1 worm cellular context compared by ENCODE assay signal in genomic region chrII:5701485-5701884, ce11.
TF ChIP-seq lines count a peak whose summit lies in the region.

No protein-coding gene starts in this region.

TF ChIP-seq in whole organism, L1 larva, 84 proteins besides CTCF, POLR2A, EP300 and RAD21 (continued from another document):
- TF ChIP-seq ceh-82 (tag; optimal IDR thresholded peaks at IDR 0.05; lab: Kevin White, UChicago) (peak; percentile 44 to 80 (median 70)), pax-3 (tag; optimal IDR thresholded peaks at IDR 0.05; lab: Kevin White, UChicago) (no peak), fkh-4 (tag; optimal IDR thresholded peaks at IDR 0.05; lab: Kevin White, UChicago; ENCODE audit: borderline replicate concordance) (no peak)
TF ChIP-seq in whole organism, L1 larva: peak in this region for 47.
